Worm (Caenorhabditis elegans) whole organism, L1 larva: Measurements from ENCODE around the gene glb-25.
A peak's percentile ranks its signal among the peaks of the same experiment; 100 is the strongest.

Experiments
- C04F5.9 ChIP-seq: sonication (generic microtip); optimal IDR thresholded peaks from 2 replicates; lab custom pipeline; 2016; ENCODE audit warnings: missing genetic modification characterization, missing compliant biosample characterization
- Y116A8C.19 ChIP-seq: sonication (generic microtip); optimal IDR thresholded peaks from 2 replicates; lab custom pipeline; 2016; ENCODE audit warnings: missing compliant biosample characterization, missing genetic modification characterization, borderline replicate concordance
- alr-1 ChIP-seq: fragments of 200-800 bp; sonication (Bioruptor generic); optimal IDR thresholded peaks from 2 replicates; lab custom pipeline; 2018; ENCODE audit warnings: borderline replicate concordance, mild to moderate bottlenecking, missing genetic modification characterization, missing compliant biosample characterization
- aly-2 ChIP-seq: fragments of 150-350 bp; optimal IDR thresholded peaks from 2 replicates; lab custom pipeline; 2014; ENCODE audit warnings: missing biosample characterization, missing genetic modification characterization
- blmp-1 ChIP-seq: fragments of 150-350 bp; optimal IDR thresholded peaks from 2 replicates; lab custom pipeline; 2014; ENCODE audit warnings: missing biosample characterization, missing genetic modification characterization
- ceh-63 ChIP-seq: fragments of 200-800 bp; sonication (Bioruptor generic); optimal IDR thresholded peaks from 2 replicates; lab custom pipeline; 2018; ENCODE audit warnings: mild to moderate bottlenecking, missing genetic modification characterization, missing compliant biosample characterization
- ceh-8 ChIP-seq: fragments of 200-800 bp; sonication (Bioruptor generic); optimal IDR thresholded peaks from 2 replicates; lab custom pipeline; 2018; ENCODE audit warnings: mild to moderate bottlenecking, missing genetic modification characterization, moderate library complexity, missing compliant biosample characterization
- ceh-82 ChIP-seq, 3 experiments: fragments of 150-350 bp in 1 of 3; sonication (generic microtip) in 2 of 3; optimal IDR thresholded peaks; 2 replicates each; lab custom pipeline; 2014 to 2017; ENCODE audit warnings: missing biosample characterization in 3 of 3, missing genetic modification characterization in 3 of 3
- ceh-90 ChIP-seq: sonication (generic microtip); optimal IDR thresholded peaks from 2 replicates; lab custom pipeline; 2016; ENCODE audit warnings: missing genetic modification characterization, missing compliant biosample characterization
- ces-1 ChIP-seq: fragments of 150-350 bp; optimal IDR thresholded peaks from 2 replicates; lab custom pipeline; 2014; ENCODE audit warnings: missing biosample characterization, missing genetic modification reagents, missing genetic modification characterization
- dpl-1 ChIP-seq, 3 experiments: fragments of 150-350 bp in 2 of 3; sonication (generic microtip) in 1 of 3; optimal IDR thresholded peaks; 2 replicates each; lab custom pipeline; 2014 to 2017; ENCODE audit warnings: missing biosample characterization in 3 of 3, missing genetic modification characterization in 3 of 3, missing genetic modification reagents in 3 of 3
- dsc-1 ChIP-seq: sonication (generic microtip); optimal IDR thresholded peaks from 2 replicates; lab custom pipeline; 2016; ENCODE audit warnings: mild to moderate bottlenecking, missing genetic modification characterization, missing compliant biosample characterization
- egl-27 ChIP-seq, 2 experiments: fragments of 150-350 bp in 1 of 2; sonication (generic microtip); optimal IDR thresholded peaks; 3 replicates each; lab custom pipeline; 2017 to 2018; ENCODE audit warnings: missing biosample characterization in 2 of 2, missing genetic modification characterization in 2 of 2, missing genetic modification reagents in 2 of 2
- elt-2 ChIP-seq: sonication (generic microtip); optimal IDR thresholded peaks from 2 replicates; lab custom pipeline; 2016; ENCODE audit warnings: missing genetic modification characterization, mild to moderate bottlenecking, inconsistent platforms, missing compliant biosample characterization, missing genetic modification reagents
- elt-3 ChIP-seq, 6 experiments: fragments of 150-350 bp in 1 of 6; sonication (generic microtip); optimal IDR thresholded peaks; 2 replicates each; lab custom pipeline; 2017 to 2018; ENCODE audit warnings: missing biosample characterization in 6 of 6, missing genetic modification characterization in 6 of 6, inconsistent platforms in 1 of 6
- fkh-10 ChIP-seq: sonication (generic microtip); optimal IDR thresholded peaks from 2 replicates; lab custom pipeline; 2017; ENCODE audit warnings: missing biosample characterization, missing genetic modification reagents, missing genetic modification characterization
- fkh-4 ChIP-seq: sonication (generic microtip); optimal IDR thresholded peaks from 2 replicates; lab custom pipeline; 2016; ENCODE audit warnings: missing compliant biosample characterization, missing genetic modification characterization, borderline replicate concordance
- fkh-8 ChIP-seq: sonication (generic microtip); optimal IDR thresholded peaks from 2 replicates; lab custom pipeline; 2016; ENCODE audit warnings: mild to moderate bottlenecking, missing genetic modification characterization, missing compliant biosample characterization
- fos-1 ChIP-seq: fragments of 150-350 bp; optimal IDR thresholded peaks from 2 replicates; lab custom pipeline; 2014; ENCODE audit warnings: missing biosample characterization, missing genetic modification characterization
- grh-1 ChIP-seq: fragments of 200-800 bp; sonication (Bioruptor generic); IDR thresholded peaks from 2 replicates; pipeline ENCODE4 v1.3.6; 2022; ENCODE audit warnings: missing genetic modification reagents, missing genetic modification characterization, missing compliant biosample characterization
- hlh-17 ChIP-seq: fragments of 200-800 bp; sonication (Bioruptor generic); optimal IDR thresholded peaks from 2 replicates; lab custom pipeline; 2018; ENCODE audit warnings: missing genetic modification characterization, mild to moderate bottlenecking, missing compliant biosample characterization, moderate library complexity, borderline replicate concordance
- hlh-4 ChIP-seq: sonication (generic microtip); optimal IDR thresholded peaks from 2 replicates; lab custom pipeline; 2016; ENCODE audit warnings: mild to moderate bottlenecking, missing genetic modification characterization, missing compliant biosample characterization
- irx-1 ChIP-seq: sonication (generic microtip); optimal IDR thresholded peaks from 2 replicates; lab custom pipeline; 2016; ENCODE audit warnings: missing genetic modification characterization, missing compliant biosample characterization
- jun-1 ChIP-seq: fragments of 150-350 bp; optimal IDR thresholded peaks from 2 replicates; lab custom pipeline; 2014; ENCODE audit warnings: missing biosample characterization, missing genetic modification reagents, missing genetic modification characterization
- lin-13 ChIP-seq: fragments of 150-350 bp; optimal IDR thresholded peaks from 2 replicates; lab custom pipeline; 2014; ENCODE audit warnings: missing biosample characterization, missing genetic modification reagents, missing genetic modification characterization
- lin-15B ChIP-seq: fragments of 150-350 bp; sonication (generic microtip); optimal IDR thresholded peaks from 3 replicates; lab custom pipeline; 2014; ENCODE audit warnings: missing biosample characterization, missing genetic modification characterization
- lin-35 ChIP-seq, 2 experiments: fragments of 150-350 bp; optimal IDR thresholded peaks; 2 replicates each; lab custom pipeline; 2014; ENCODE audit warnings: missing biosample characterization in 2 of 2, missing genetic modification characterization in 2 of 2, missing genetic modification reagents in 2 of 2
- lir-3 ChIP-seq: sonication (generic microtip); optimal IDR thresholded peaks from 2 replicates; lab custom pipeline; 2016; ENCODE audit warnings: mild to moderate bottlenecking, missing genetic modification characterization, moderate library complexity, missing compliant biosample characterization; ENCODE audit not compliant: poor library complexity
- mdl-1 ChIP-seq, 2 experiments: fragments of 150-350 bp; optimal IDR thresholded peaks; 2 replicates each; lab custom pipeline; 2014 to 2017; ENCODE audit warnings: missing biosample characterization in 2 of 2, missing genetic modification characterization in 2 of 2, inconsistent platforms in 1 of 2
- mef-2 ChIP-seq: fragments of 150-350 bp; optimal IDR thresholded peaks from 2 replicates; lab custom pipeline; 2014; ENCODE audit warnings: missing biosample characterization, missing genetic modification characterization
- mep-1 ChIP-seq: fragments of 150-350 bp; optimal IDR thresholded peaks from 2 replicates; lab custom pipeline; 2014; ENCODE audit warnings: missing biosample characterization, missing genetic modification characterization
- nhr-11 ChIP-seq: fragments of 150-350 bp; optimal IDR thresholded peaks from 2 replicates; lab custom pipeline; 2014; ENCODE audit warnings: missing biosample characterization, missing genetic modification characterization
- nhr-12 ChIP-seq: sonication (generic microtip); optimal IDR thresholded peaks from 2 replicates; lab custom pipeline; 2017; ENCODE audit warnings: missing biosample characterization, missing genetic modification characterization
- nhr-20 ChIP-seq: sonication (generic microtip); optimal IDR thresholded peaks from 2 replicates; lab custom pipeline; 2016; ENCODE audit warnings: mild to moderate bottlenecking, missing genetic modification characterization, missing compliant biosample characterization
- nhr-28 ChIP-seq: fragments of 150-350 bp; optimal IDR thresholded peaks from 2 replicates; lab custom pipeline; 2014; ENCODE audit warnings: missing biosample characterization, missing genetic modification characterization
- nhr-47 ChIP-seq: sonication (generic microtip); optimal IDR thresholded peaks from 2 replicates; lab custom pipeline; 2016; ENCODE audit warnings: mild to moderate bottlenecking, missing genetic modification characterization, moderate library complexity, missing compliant biosample characterization
- nhr-71 ChIP-seq: sonication (generic microtip); optimal IDR thresholded peaks from 2 replicates; lab custom pipeline; 2016; ENCODE audit warnings: mild to moderate bottlenecking, missing genetic modification characterization, moderate library complexity, missing compliant biosample characterization
- nhr-77 ChIP-seq: fragments of 150-350 bp; optimal IDR thresholded peaks from 2 replicates; lab custom pipeline; 2014; ENCODE audit warnings: missing biosample characterization, missing genetic modification characterization
- nhr-85 ChIP-seq: sonication (generic microtip); peaks from one replicate; lab custom pipeline; 2016; ENCODE audit warnings: missing genetic modification characterization, inconsistent platforms, missing compliant biosample characterization
- nhr-90 ChIP-seq: sonication (generic microtip); optimal IDR thresholded peaks from 2 replicates; lab custom pipeline; 2016; ENCODE audit warnings: mild to moderate bottlenecking, missing genetic modification characterization, missing compliant biosample characterization; ENCODE audit not compliant: poor library complexity
- snu-23 ChIP-seq: sonication (generic microtip); optimal IDR thresholded peaks from 2 replicates; lab custom pipeline; 2016; ENCODE audit warnings: missing genetic modification characterization, missing compliant biosample characterization
- sptf-1 ChIP-seq: fragments of 150-350 bp; optimal IDR thresholded peaks from 2 replicates; lab custom pipeline; 2014; ENCODE audit warnings: missing biosample characterization, missing genetic modification characterization
- swsn-7 ChIP-seq: sonication (generic microtip); optimal IDR thresholded peaks from 2 replicates; lab custom pipeline; 2016; ENCODE audit warnings: missing genetic modification characterization, missing compliant biosample characterization
- unc-62 ChIP-seq: fragments of 150-350 bp; optimal IDR thresholded peaks from 2 replicates; lab custom pipeline; 2014; ENCODE audit warnings: missing biosample characterization, missing genetic modification reagents, missing genetic modification characterization
- unc-86 ChIP-seq: sonication (generic microtip); optimal IDR thresholded peaks from 2 replicates; lab custom pipeline; 2016; ENCODE audit warnings: missing genetic modification characterization, missing compliant biosample characterization
- xbp-1 ChIP-seq: sonication (generic microtip); optimal IDR thresholded peaks from 2 replicates; lab custom pipeline; 2016; ENCODE audit warnings: missing genetic modification characterization, missing compliant biosample characterization
- zag-1 ChIP-seq: fragments of 150-350 bp; optimal IDR thresholded peaks from 2 replicates; lab custom pipeline; 2014; ENCODE audit warnings: missing biosample characterization, missing genetic modification characterization
- zip-4 ChIP-seq: fragments of 200-800 bp; sonication (Bioruptor generic); optimal IDR thresholded peaks from 2 replicates; lab custom pipeline; 2018; ENCODE audit warnings: mild to moderate bottlenecking, missing genetic modification characterization, moderate library complexity, missing compliant biosample characterization

glb-25 gene

ce11 chrV:1918030-1918559 lies 20.0 kb upstream of the glb-25 start, which contains the start of gene Y32G9A.2 (continued):
- TF ChIP-seq mep-1 (tag; lab: Kevin White, UChicago) (no peak), aly-2 (tag; lab: Kevin White, UChicago) (no peak), swsn-7 (tag; lab: Kevin White, UChicago) (peak; percentile 30), ceh-63 (GFP tag; lab: Kevin White, UChicago) (no peak), lin-13 (GFP tag; lab: Kevin White, UChicago) (peak; percentile 35), sptf-1 (tag; lab: Kevin White, UChicago) (no peak), ceh-82 (tag; optimal IDR thresholded peaks at IDR 0.05; lab: Kevin White, UChicago) (peak in 1 of 3 experiments; percentile 36), elt-2 (tag; lab: Kevin White, UChicago) (no peak), zag-1 (tag; lab: Kevin White, UChicago) (no peak), nhr-90 (tag; lab: Kevin White, UChicago) (peak; percentile 42), Y116A8C.19 (tag; lab: Kevin White, UChicago) (no peak), irx-1 (tag; lab: Kevin White, UChicago) (no peak), lin-15B (peak; percentile 22), nhr-20 (tag; lab: Kevin White, UChicago) (peak; percentile 49), nhr-85 (tag; lab: Kevin White, UChicago) (peak; percentile 68), nhr-28 (tag; lab: Kevin White, UChicago) (no peak), lin-35 (GFP tag; optimal IDR thresholded peaks at IDR 0.05; lab: Kevin White, UChicago) (peak; percentile 51 to 78), fkh-4 (no peak), zip-4 (GFP tag; lab: Kevin White, UChicago) (no peak), egl-27 (tag; optimal IDR thresholded peaks at IDR 0.05; lab: Kevin White, UChicago) (no peak), ceh-8 (GFP tag; lab: Kevin White, UChicago) (no peak), snu-23 (peak; percentile 63), lir-3 (tag; lab: Kevin White, UChicago) (no peak), mef-2 (tag; lab: Kevin White, UChicago) (no peak), mdl-1 (tag; optimal IDR thresholded peaks at IDR 0.05; lab: Kevin White, UChicago) (no peak), nhr-77 (tag; lab: Kevin White, UChicago) (peak; percentile 16), alr-1 (tag; lab: Kevin White, UChicago) (no peak), unc-62 (GFP tag; lab: Kevin White, UChicago) (no peak), elt-3 (tag; optimal IDR thresholded peaks at IDR 0.05; lab: Kevin White, UChicago) (no peak), dpl-1 (GFP tag; optimal IDR thresholded peaks at IDR 0.05; lab: Kevin White, UChicago) (peak; percentile 43 to 62 (median 61)), fos-1 (tag; lab: Kevin White, UChicago) (no peak), C04F5.9 (tag; lab: Kevin White, UChicago) (no peak), nhr-11 (tag; lab: Kevin White, UChicago) (no peak), unc-86 (tag; lab: Kevin White, UChicago) (no peak), blmp-1 (tag; lab: Kevin White, UChicago) (peak; percentile 81), nhr-71 (no peak), xbp-1 (tag; lab: Kevin White, UChicago) (peak; percentile 1), ceh-90 (tag; lab: Kevin White, UChicago) (no peak), hlh-4 (tag; lab: Kevin White, UChicago) (no peak), hlh-17 (no peak), nhr-12 (tag; lab: Kevin White, UChicago) (no peak), dsc-1 (tag; lab: Kevin White, UChicago) (peak; percentile 20), fkh-8 (no peak), grh-1 (no peak), nhr-47 (tag; lab: Kevin White, UChicago) (no peak), fkh-10 (GFP tag; lab: Kevin White, UChicago) (no peak), jun-1 (tag; lab: Kevin White, UChicago) (no peak), ces-1 (no peak)
